Fruit fly (Drosophila melanogaster) whole organism, embryonic: Measurements from ENCODE around the gene IntS4.
A peak's percentile ranks its signal among the peaks of the same experiment; 100 is the strongest.

Source experiments
- CG12155 ChIP-seq: fragments of 200-800 bp; sonication (Bioruptor generic); optimal IDR thresholded peaks from 3 replicates; lab custom pipeline; 2016; ENCODE audit warnings: missing biosample characterization, missing genetic modification characterization
- CG13624 ChIP-seq: fragments of 200-800 bp; sonication (Bioruptor generic); optimal IDR thresholded peaks from 2 replicates; lab custom pipeline; 2016; ENCODE audit warnings: missing biosample characterization, missing genetic modification characterization
- CG14965 ChIP-seq: fragments of 200-800 bp; sonication (Bioruptor generic); optimal IDR thresholded peaks from 2 replicates; lab custom pipeline; 2016; ENCODE audit warnings: missing biosample characterization, missing genetic modification characterization, borderline replicate concordance
- CG16779 ChIP-seq: fragments of 200-800 bp; sonication (Bioruptor generic); IDR thresholded peaks from 2 replicates; pipeline ENCODE4 v1.3.6; 2022; ENCODE audit warnings: missing biosample characterization, missing genetic modification characterization
- CG16863 ChIP-seq: fragments of 200-800 bp; sonication (Bioruptor generic); optimal IDR thresholded peaks from 3 replicates; lab custom pipeline; 2016; ENCODE audit warnings: missing biosample characterization, missing genetic modification characterization
- CG2199 ChIP-seq: fragments of 200-800 bp; sonication (Bioruptor generic); IDR thresholded peaks from 3 replicates; pipeline ENCODE4 v1.3.6; 2022; ENCODE audit warnings: missing biosample characterization, missing genetic modification characterization
- CG3065 ChIP-seq: fragments of 200-800 bp; sonication (Bioruptor generic); optimal IDR thresholded peaks from 2 replicates; lab custom pipeline; 2016; ENCODE audit warnings: missing biosample characterization, missing genetic modification characterization
- CG31441 ChIP-seq: fragments of 200-800 bp; sonication (Bioruptor generic); IDR thresholded peaks from 2 replicates; pipeline ENCODE4 v1.3.6; 2022; ENCODE audit warnings: missing biosample characterization, missing genetic modification characterization
- CG3838 ChIP-seq: fragments of 200-800 bp; sonication (Bioruptor generic); optimal IDR thresholded peaks from 3 replicates; lab custom pipeline; 2016; ENCODE audit warnings: missing biosample characterization, missing genetic modification characterization
- CG4328 ChIP-seq: fragments of 200-800 bp; sonication (Bioruptor generic); optimal IDR thresholded peaks from 3 replicates; lab custom pipeline; 2017; ENCODE audit warnings: missing biosample characterization, missing genetic modification reagents, missing genetic modification characterization
- CG4360 ChIP-seq: fragments of 200-800 bp; sonication (Bioruptor generic); IDR thresholded peaks from 2 replicates; pipeline ENCODE4 v1.3.6; 2022; ENCODE audit warnings: missing biosample characterization, missing genetic modification characterization
- CG4854 ChIP-seq: fragments of 200-800 bp; sonication (Bioruptor generic); optimal IDR thresholded peaks from 2 replicates; lab custom pipeline; 2016; ENCODE audit warnings: missing biosample characterization, missing genetic modification characterization, inconsistent platforms
- CG6175 ChIP-seq: fragments of 200-800 bp; sonication (Bioruptor generic); IDR thresholded peaks from 3 replicates; pipeline ENCODE4 v1.3.6; 2022; ENCODE audit warnings: missing biosample characterization, missing genetic modification characterization
- CG6813 ChIP-seq: fragments of 200-800 bp; sonication (Bioruptor generic); optimal IDR thresholded peaks from 2 replicates; lab custom pipeline; 2017; ENCODE audit warnings: missing biosample characterization, missing genetic modification characterization, mild to moderate bottlenecking, moderate library complexity, missing genetic modification reagents
- CG7271 ChIP-seq: fragments of 200-800 bp; sonication (Bioruptor generic); optimal IDR thresholded peaks from 2 replicates; lab custom pipeline; 2018; ENCODE audit warnings: missing biosample characterization, mild to moderate bottlenecking, missing genetic modification characterization, moderate library complexity
- CG7556 ChIP-seq: fragments of 200-800 bp; sonication (Bioruptor generic); optimal IDR thresholded peaks from 2 replicates; lab custom pipeline; 2017; ENCODE audit warnings: missing biosample characterization, mild to moderate bottlenecking, missing genetic modification characterization
- CG7786 ChIP-seq: fragments of 200-800 bp; sonication (Bioruptor generic); optimal IDR thresholded peaks from 2 replicates; lab custom pipeline; 2016; ENCODE audit warnings: missing biosample characterization, missing genetic modification characterization
- CG8089 ChIP-seq: fragments of 200-800 bp; sonication (Bioruptor generic); optimal IDR thresholded peaks from 3 replicates; lab custom pipeline; 2016; ENCODE audit warnings: missing biosample characterization, missing genetic modification characterization
- CG8388 ChIP-seq: fragments of 200-800 bp; sonication (Bioruptor generic); optimal IDR thresholded peaks from 2 replicates; lab custom pipeline; 2019; ENCODE audit warnings: missing biosample characterization, mild to moderate bottlenecking, missing genetic modification characterization, moderate library complexity
- CG8765 ChIP-seq: fragments of 200-800 bp; sonication (Bioruptor generic); IDR thresholded peaks from 2 replicates; pipeline ENCODE4 v1.3.6; 2022; ENCODE audit warnings: missing biosample characterization, missing genetic modification characterization
- CG9215 ChIP-seq: fragments of 200-800 bp; sonication (Bioruptor generic); IDR thresholded peaks from 2 replicates; pipeline ENCODE4 v1.3.6; 2022; ENCODE audit warnings: missing biosample characterization, missing genetic modification characterization
- E2f2 ChIP-seq: fragments of 200-800 bp; sonication (Bioruptor generic); IDR thresholded peaks from 2 replicates; pipeline ENCODE4 v1.3.6; 2022; ENCODE audit warnings: missing biosample characterization, missing genetic modification characterization
- Fer2 ChIP-seq: fragments of 200-800 bp; sonication (Bioruptor generic); optimal IDR thresholded peaks from 2 replicates; lab custom pipeline; 2018; ENCODE audit warnings: missing biosample characterization, mild to moderate bottlenecking, missing genetic modification characterization, moderate library complexity
- Fer3 ChIP-seq: fragments of 200-800 bp; sonication (Bioruptor generic); optimal IDR thresholded peaks from 2 replicates; lab custom pipeline; 2018; ENCODE audit warnings: missing biosample characterization, mild to moderate bottlenecking, missing genetic modification characterization, moderate library complexity
- GATAe ChIP-seq: fragments of 200-800 bp; sonication (Bioruptor generic); conservative IDR thresholded peaks from 2 replicates; pipeline ENCODE4 v1.3.6; 2022; ENCODE audit warnings: missing biosample characterization, missing genetic modification characterization
- H2.0 ChIP-seq: fragments of 200-800 bp; sonication (Bioruptor generic); IDR thresholded peaks from 2 replicates; pipeline ENCODE4 v1.3.6; 2022; ENCODE audit warnings: missing biosample characterization, missing genetic modification characterization
- MTF-1 ChIP-seq: fragments of 200-800 bp; sonication (Bioruptor generic); optimal IDR thresholded peaks from 2 replicates; lab custom pipeline; 2018; ENCODE audit warnings: missing biosample characterization, mild to moderate bottlenecking, missing genetic modification characterization, borderline replicate concordance
- Meics ChIP-seq: fragments of 200-800 bp; sonication (Bioruptor generic); optimal IDR thresholded peaks from 2 replicates; lab custom pipeline; 2017; ENCODE audit warnings: missing biosample characterization, mild to moderate bottlenecking, missing genetic modification characterization
- NfI ChIP-seq: fragments of 200-800 bp; sonication (Bioruptor generic); optimal IDR thresholded peaks from 3 replicates; lab custom pipeline; 2018; ENCODE audit warnings: missing biosample characterization, mild to moderate bottlenecking, missing genetic modification characterization, moderate library complexity
- Scr ChIP-seq: fragments of 200-800 bp; sonication (Bioruptor generic); IDR thresholded peaks from 2 replicates; pipeline ENCODE4 v1.3.6; 2022; ENCODE audit warnings: missing biosample characterization, missing genetic modification characterization; ENCODE audit not compliant: partially characterized antibody
- Side ChIP-seq: fragments of 200-800 bp; sonication (Bioruptor generic); optimal IDR thresholded peaks from 2 replicates; lab custom pipeline; 2016; ENCODE audit warnings: missing biosample characterization, missing genetic modification characterization
- Six4 ChIP-seq: fragments of 200-800 bp; sonication (Bioruptor generic); optimal IDR thresholded peaks from 2 replicates; lab custom pipeline; 2016; ENCODE audit warnings: missing biosample characterization, missing genetic modification characterization
- ase ChIP-seq: fragments of 200-800 bp; sonication (Bioruptor generic); IDR thresholded peaks from 3 replicates; pipeline ENCODE4 v1.3.6; 2022; ENCODE audit warnings: missing biosample characterization, missing genetic modification characterization
- ato ChIP-seq: fragments of 200-800 bp; sonication (Bioruptor generic); IDR thresholded peaks from 2 replicates; pipeline ENCODE4 v1.3.6; 2022; ENCODE audit warnings: missing biosample characterization, missing genetic modification characterization; ENCODE audit not compliant: partially characterized antibody
- br ChIP-seq: fragments of >200 bp; optimal IDR thresholded peaks from 2 replicates; lab custom pipeline; 2017
- cato ChIP-seq: fragments of 200-800 bp; sonication (Bioruptor generic); optimal IDR thresholded peaks from 2 replicates; lab custom pipeline; 2016; ENCODE audit warnings: missing biosample characterization, missing genetic modification characterization, borderline replicate concordance
- caup ChIP-seq: fragments of 200-800 bp; sonication (Bioruptor generic); optimal IDR thresholded peaks from 3 replicates; lab custom pipeline; 2017; ENCODE audit warnings: missing biosample characterization, mild to moderate bottlenecking, missing genetic modification characterization, moderate library complexity; ENCODE audit not compliant: severe bottlenecking
- chif ChIP-seq, 2 experiments: fragments of 200-800 bp; sonication (Bioruptor generic); optimal IDR thresholded peaks; 3 replicates each; lab custom pipeline; 2016; ENCODE audit warnings: missing biosample characterization in 2 of 2, missing genetic modification characterization in 2 of 2
- crc ChIP-seq: fragments of 200-800 bp; sonication (Bioruptor generic); optimal IDR thresholded peaks from 2 replicates; lab custom pipeline; 2016; ENCODE audit warnings: missing biosample characterization, missing genetic modification characterization
- dimm ChIP-seq: fragments of 200-800 bp; sonication (Bioruptor generic); IDR thresholded peaks from 2 replicates; pipeline ENCODE4 v1.3.6; 2022; ENCODE audit warnings: missing biosample characterization, missing genetic modification characterization
- fd64A ChIP-seq: fragments of 200-800 bp; sonication (Bioruptor generic); optimal IDR thresholded peaks from 3 replicates; lab custom pipeline; 2018; ENCODE audit warnings: missing biosample characterization, mild to moderate bottlenecking, missing genetic modification characterization
- fru ChIP-seq: fragments of >200 bp; optimal IDR thresholded peaks from 2 replicates; lab custom pipeline; 2017
- grn ChIP-seq: fragments of 200-800 bp; sonication (Bioruptor generic); optimal IDR thresholded peaks from 3 replicates; lab custom pipeline; 2017; ENCODE audit warnings: missing biosample characterization, missing genetic modification characterization
- hth ChIP-seq: fragments of >200 bp; optimal IDR thresholded peaks from 2 replicates; lab custom pipeline; 2017; ENCODE audit warnings: inconsistent platforms
- jing ChIP-seq: fragments of 200-800 bp; sonication (Bioruptor generic); optimal IDR thresholded peaks from 2 replicates; lab custom pipeline; 2018; ENCODE audit warnings: missing biosample characterization, mild to moderate bottlenecking, missing genetic modification characterization
- nau ChIP-seq: fragments of 200-800 bp; sonication (Bioruptor generic); optimal IDR thresholded peaks from 3 replicates; lab custom pipeline; 2017; ENCODE audit warnings: missing biosample characterization, mild to moderate bottlenecking, missing genetic modification characterization, missing genetic modification reagents
- shn ChIP-seq: fragments of 200-800 bp; sonication (Bioruptor generic); optimal IDR thresholded peaks from 3 replicates; lab custom pipeline; 2016; ENCODE audit warnings: missing biosample characterization, missing genetic modification characterization
- slp2 ChIP-seq: fragments of 200-800 bp; sonication (Bioruptor generic); optimal IDR thresholded peaks from 2 replicates; lab custom pipeline; 2016; ENCODE audit warnings: missing biosample characterization, missing genetic modification characterization
- sna ChIP-seq: fragments of 200-800 bp; sonication (Bioruptor generic); IDR thresholded peaks from 2 replicates; pipeline ENCODE4 v1.3.6; 2022; ENCODE audit warnings: missing biosample characterization, missing genetic modification characterization; ENCODE audit not compliant: partially characterized antibody
- so ChIP-seq: fragments of 200-800 bp; sonication (Bioruptor generic); IDR thresholded peaks from 3 replicates; pipeline ENCODE4 v1.3.6; 2022; ENCODE audit warnings: missing biosample characterization, missing genetic modification characterization
- ssp ChIP-seq: fragments of 200-800 bp; sonication (Bioruptor generic); IDR thresholded peaks from 2 replicates; pipeline ENCODE4 v1.3.6; 2022; ENCODE audit warnings: missing biosample characterization, missing genetic modification characterization
- sug ChIP-seq: fragments of 200-800 bp; optimal IDR thresholded peaks from 2 replicates; lab custom pipeline; 2019; ENCODE audit warnings: missing biosample characterization, mild to moderate bottlenecking, missing genetic modification characterization, moderate library complexity
- wek ChIP-seq: fragments of 200-800 bp; sonication (Bioruptor generic); optimal IDR thresholded peaks from 3 replicates; lab custom pipeline; 2018; ENCODE audit warnings: missing biosample characterization, mild to moderate bottlenecking, missing genetic modification characterization, moderate library complexity

IntS4 gene

DNA sequence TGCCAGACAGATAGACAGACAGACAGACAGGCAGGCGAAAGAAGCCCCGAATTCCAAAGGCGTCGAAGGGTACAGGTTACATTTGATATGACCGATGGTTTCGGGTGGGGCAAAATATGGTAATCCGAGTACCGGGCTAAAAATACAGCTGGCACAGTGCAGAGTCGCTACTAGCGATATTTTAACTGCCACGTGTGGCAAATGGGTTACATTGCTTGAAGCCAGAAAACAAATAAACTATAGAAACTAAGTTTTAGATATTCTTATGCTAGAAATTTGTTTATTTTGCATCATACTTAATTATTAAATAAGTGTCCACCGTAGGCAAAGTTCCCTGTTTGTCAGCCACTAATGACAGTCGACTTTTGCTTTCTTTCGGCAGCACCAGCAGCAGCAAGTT, 24.6 kb upstream of the IntS4 start (continued):
- TF ChIP-seq CG7786 (GFP tag; lab: Kevin White, UChicago) = no peak
- no peak for TF ChIP-seq CG8388 (GFP tag; lab: Kevin White, UChicago)
- TF ChIP-seq so (GFP tag; lab: Robert Waterston, UW) = no peak
- no peak for TF ChIP-seq CG2199 (GFP tag; lab: Robert Waterston, UW)
- TF ChIP-seq sug (tag; lab: Kevin White, UChicago) = no peak
- TF ChIP-seq CG12155 (GFP tag; lab: Kevin White, UChicago) = no peak
- TF ChIP-seq CG8089 (GFP tag; lab: Kevin White, UChicago) = no peak
- TF ChIP-seq shn (GFP tag; lab: Kevin White, UChicago) = no peak
- TF ChIP-seq ase (GFP tag; lab: Robert Waterston, UW) = no peak
- no peak for TF ChIP-seq CG14965 (GFP tag; lab: Kevin White, UChicago)
- TF ChIP-seq grn (GFP tag; lab: Kevin White, UChicago) = no peak
- TF ChIP-seq caup = no peak
- TF ChIP-seq br (lab: Kevin White, UChicago) = no peak
- peak; percentile 8 for TF ChIP-seq CG7556 (GFP tag; lab: Kevin White, UChicago)
- TF ChIP-seq CG8765 = no peak
- TF ChIP-seq MTF-1 = no peak
- TF ChIP-seq Six4 (GFP tag; lab: Kevin White, UChicago) = no peak
- no peak for TF ChIP-seq CG4360
- no peak for TF ChIP-seq wek (GFP tag; lab: Kevin White, UChicago)
- no peak for TF ChIP-seq cato
- TF ChIP-seq CG4854 = no peak
- peak; percentile 36; the same call in 1 of the 2 replicates for TF ChIP-seq CG9215 (GFP tag; lab: Robert Waterston, UW)
- no peak for TF ChIP-seq CG7271 (tag; lab: Kevin White, UChicago)
- no peak for TF ChIP-seq CG16779 (GFP tag; lab: Robert Waterston, UW)
- TF ChIP-seq ssp = no peak
- TF ChIP-seq slp2 (GFP tag; lab: Kevin White, UChicago) = no peak
- TF ChIP-seq GATAe = no peak
- no peak for TF ChIP-seq CG6175 (GFP tag; lab: Robert Waterston, UW)
- TF ChIP-seq Side (GFP tag; lab: Kevin White, UChicago) = no peak
- TF ChIP-seq CG4328 (GFP tag; lab: Kevin White, UChicago) = no peak
- no peak for TF ChIP-seq Fer3 (tag; lab: Kevin White, UChicago)
- TF ChIP-seq CG13624 = peak; percentile 1
- no peak for TF ChIP-seq fd64A (GFP tag; lab: Kevin White, UChicago)
- TF ChIP-seq Meics (GFP tag; lab: Kevin White, UChicago) = peak; percentile 45
- TF ChIP-seq ato (GFP tag; lab: Robert Waterston, UW) = no peak
- TF ChIP-seq jing (GFP tag; lab: Kevin White, UChicago) = no peak
- TF ChIP-seq hth (lab: Kevin White, UChicago) = no peak
- TF ChIP-seq CG31441 (GFP tag; lab: Robert Waterston, UW) = 0 out of 2 replicates have a peak, but pooled peaks have one; percentile 23
- TF ChIP-seq crc (GFP tag; lab: Kevin White, UChicago) = no peak
- TF ChIP-seq sna (GFP tag; lab: Robert Waterston, UW) = no peak
- no peak for TF ChIP-seq chif (GFP tag; optimal IDR thresholded peaks at IDR 0.05; lab: Kevin White, UChicago)
- no peak for TF ChIP-seq CG3838
- TF ChIP-seq Fer2 (tag; lab: Kevin White, UChicago) = no peak
- no peak for TF ChIP-seq E2f2
- peak; percentile 4 for TF ChIP-seq NfI (GFP tag; lab: Kevin White, UChicago)
- no peak for TF ChIP-seq Scr (GFP tag; lab: Robert Waterston, UW)
- no peak for TF ChIP-seq CG16863
- TF ChIP-seq H2.0 (GFP tag; lab: Robert Waterston, UW) = 0 out of 2 replicates have a peak, but pooled peaks have one; percentile 8
- no peak for TF ChIP-seq CG3065 (GFP tag; lab: Kevin White, UChicago)
- TF ChIP-seq CG6813 = no peak
- TF ChIP-seq fru (lab: Kevin White, UChicago) = no peak
- TF ChIP-seq dimm (GFP tag; lab: Robert Waterston, UW) = no peak
- no peak for TF ChIP-seq nau
